Worm (Caenorhabditis elegans) whole organism, midembryonic: Measurements from ENCODE around the gene T25D1.2.

Experiments used
- flt-1 ChIP-seq: fragments of 200-800 bp; sonication (Bioruptor generic); IDR thresholded peaks from 2 replicates; pipeline ENCODE4 v1.3.6; 2022; ENCODE audit warnings: missing genetic modification characterization, missing compliant biosample characterization
- med-1 ChIP-seq: sonication (generic microtip); optimal IDR thresholded peaks from 2 replicates; lab custom pipeline; 2017; ENCODE audit warnings: missing genetic modification characterization, mild to moderate bottlenecking, missing compliant biosample characterization, antibody characterized with exemption, missing genetic modification reagents; ENCODE audit not compliant: insufficient read depth
- ztf-23 ChIP-seq: fragments of 200-800 bp; sonication (Bioruptor generic); IDR thresholded peaks from 2 replicates; pipeline ENCODE4 v1.3.6; 2022; ENCODE audit warnings: missing genetic modification reagents, missing genetic modification characterization, missing compliant biosample characterization

ce11 chrX:16502997-16503396 is 12.4 kb upstream of the T25D1.2 start:
- TF ChIP-seq med-1 (GFP tag; lab: Kevin White, UChicago): no peak
- TF ChIP-seq flt-1 (GFP tag; lab: Robert Waterston, UW): no peak
- TF ChIP-seq ztf-23: no peak
